Fruit fly (Drosophila melanogaster) whole organism, embryonic: ENCODE data around the gene CG34303.
A peak's percentile ranks its signal among the peaks of the same experiment; 100 is the strongest.

Experiments
- CG11398 ChIP-seq: fragments of 200-800 bp; sonication (Bioruptor generic); optimal IDR thresholded peaks from 2 replicates; lab custom pipeline; 2016; ENCODE audit warnings: missing biosample characterization, missing genetic modification characterization
- CG4424 ChIP-seq: fragments of 200-800 bp; sonication (Bioruptor generic); optimal IDR thresholded peaks from 3 replicates; lab custom pipeline; 2016; ENCODE audit warnings: missing biosample characterization, missing genetic modification characterization
- CG6765 ChIP-seq: fragments of 200-800 bp; sonication (Bioruptor generic); optimal IDR thresholded peaks from 3 replicates; lab custom pipeline; 2017; ENCODE audit warnings: missing biosample characterization, mild to moderate bottlenecking, missing genetic modification characterization
- CG8089 ChIP-seq: fragments of 200-800 bp; sonication (Bioruptor generic); optimal IDR thresholded peaks from 3 replicates; lab custom pipeline; 2016; ENCODE audit warnings: missing biosample characterization, missing genetic modification characterization
- Dad ChIP-seq: fragments of 200-800 bp; sonication (Bioruptor generic); optimal IDR thresholded peaks from 3 replicates; lab custom pipeline; 2016; ENCODE audit warnings: missing biosample characterization, missing genetic modification characterization
- chn ChIP-seq: fragments of 200-800 bp; sonication (Bioruptor generic); optimal IDR thresholded peaks from 2 replicates; lab custom pipeline; 2016; ENCODE audit warnings: missing biosample characterization, missing genetic modification characterization
- gsb-n ChIP-seq: fragments of 200-800 bp; sonication (Bioruptor generic); optimal IDR thresholded peaks from 3 replicates; lab custom pipeline; 2018; ENCODE audit warnings: missing biosample characterization, mild to moderate bottlenecking, missing genetic modification characterization
- phol ChIP-seq: fragments of 200-800 bp; sonication (Bioruptor generic); optimal IDR thresholded peaks from 3 replicates; lab custom pipeline; 2018; ENCODE audit warnings: missing biosample characterization, mild to moderate bottlenecking, missing genetic modification characterization, moderate library complexity
- sens ChIP-seq: fragments of 200-800 bp; sonication (Bioruptor generic); peaks from one replicate; lab custom pipeline; 2016; ENCODE audit warnings: missing biosample characterization, missing genetic modification characterization

DNA sequence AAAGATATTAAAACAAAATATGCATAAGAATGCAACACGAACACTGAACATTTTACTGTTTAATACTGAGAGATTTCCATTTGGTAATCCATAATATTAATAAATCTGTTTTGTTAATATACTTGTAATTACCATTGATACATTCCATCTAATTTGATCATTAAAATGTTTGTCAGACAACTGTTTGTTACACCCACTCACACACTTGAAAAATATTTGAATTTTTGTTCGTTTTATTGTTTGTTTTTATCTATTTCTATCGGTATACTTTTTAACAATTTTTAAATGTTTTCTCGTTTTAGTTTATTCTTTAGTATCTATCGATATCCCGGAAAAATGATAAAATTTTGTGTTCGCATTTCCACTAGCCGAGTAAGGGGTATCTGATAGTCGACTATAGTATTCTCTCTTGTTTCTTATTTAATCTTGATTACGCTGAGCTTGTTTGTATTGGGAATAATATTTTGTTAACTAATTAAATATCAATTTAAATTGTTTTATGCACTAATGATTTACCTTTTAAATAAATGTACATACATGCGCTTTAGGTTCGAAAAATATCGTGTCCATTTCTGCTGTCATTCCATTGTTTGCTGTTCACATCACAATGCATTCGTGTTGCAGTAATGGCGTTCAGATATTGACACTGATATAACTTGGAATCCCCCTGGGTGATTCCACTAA is at the start of gene CG34303:
- TF ChIP-seq gsb-n (tag; lab: Kevin White, UChicago) (no peak), chn (GFP tag; lab: Kevin White, UChicago) (no peak), CG11398 (GFP tag; lab: Kevin White, UChicago) (no peak), CG6765 (GFP tag; lab: Kevin White, UChicago) (no peak), phol (tag; lab: Kevin White, UChicago) (no peak), Dad (GFP tag; lab: Kevin White, UChicago) (no peak), sens (GFP tag; lab: Kevin White, UChicago) (peak; percentile 51), CG8089 (GFP tag; lab: Kevin White, UChicago) (no peak), CG4424 (GFP tag; lab: Kevin White, UChicago) (no peak)
